Fruit fly (Drosophila melanogaster) whole organism, wandering third instar larva: Measurements from ENCODE around the gene brun.

Experiments
- Abd-B ChIP-seq: fragments of >200 bp; optimal IDR thresholded peaks from 2 replicates; lab custom pipeline; 2017; ENCODE audit warnings: missing biosample characterization, missing genetic modification characterization
- CG32264 ChIP-seq: fragments of 200-800 bp; sonication (Bioruptor generic); optimal IDR thresholded peaks from 2 replicates; lab custom pipeline; 2016; ENCODE audit warnings: missing biosample characterization, missing genetic modification characterization
- CG9705 ChIP-seq: fragments of 200-800 bp; sonication (Bioruptor generic); optimal IDR thresholded peaks from 2 replicates; lab custom pipeline; 2018; ENCODE audit warnings: missing biosample characterization, mild to moderate bottlenecking, missing genetic modification characterization
- CrebA ChIP-seq: fragments of 200-800 bp; sonication (Bioruptor generic); optimal IDR thresholded peaks from 2 replicates; lab custom pipeline; 2016; ENCODE audit warnings: missing biosample characterization, mild to moderate bottlenecking, missing genetic modification characterization, borderline replicate concordance
- Dfd ChIP-seq: fragments of >200 bp; optimal IDR thresholded peaks from 2 replicates; lab custom pipeline; 2017; ENCODE audit warnings: missing biosample characterization, missing genetic modification characterization
- Dif ChIP-seq: fragments of 200-275, 200-300 bp; sonication (Bioruptor generic); optimal IDR thresholded peaks from 2 replicates; lab custom pipeline; 2018; ENCODE audit warnings: missing biosample characterization, missing genetic modification characterization; ENCODE audit not compliant: partially characterized antibody
- GATAd ChIP-seq: sonication (Bioruptor generic); optimal IDR thresholded peaks from 2 replicates; lab custom pipeline; 2016; ENCODE audit warnings: missing biosample characterization, missing genetic modification characterization
- HLH106 ChIP-seq: fragments of 200-800 bp; optimal IDR thresholded peaks from 3 replicates; lab custom pipeline; 2019; ENCODE audit warnings: missing biosample characterization, mild to moderate bottlenecking, missing genetic modification characterization, moderate library complexity
- Hnf4 ChIP-seq: fragments of 200-800 bp; sonication (Bioruptor generic); optimal IDR thresholded peaks from 2 replicates; lab custom pipeline; 2016; ENCODE audit warnings: missing biosample characterization, mild to moderate bottlenecking, missing genetic modification characterization
- Hr78 ChIP-seq: fragments of >200 bp; optimal IDR thresholded peaks from 2 replicates; lab custom pipeline; 2017; ENCODE audit warnings: missing biosample characterization, missing genetic modification characterization
- Hr83 ChIP-seq: fragments of 200-300 bp; sonication (Bioruptor generic); optimal IDR thresholded peaks from 2 replicates; lab custom pipeline; 2016; ENCODE audit warnings: missing biosample characterization, mild to moderate bottlenecking, missing genetic modification characterization, moderate library complexity; ENCODE audit not compliant: poor library complexity, severe bottlenecking
- Jra ChIP-seq: sonication (Bioruptor generic); optimal IDR thresholded peaks from 2 replicates; lab custom pipeline; 2016; ENCODE audit warnings: missing biosample characterization, missing genetic modification characterization
- Mio ChIP-seq: sonication (Bioruptor generic); optimal IDR thresholded peaks from 2 replicates; lab custom pipeline; 2016; ENCODE audit warnings: missing biosample characterization, missing genetic modification characterization
- Myc ChIP-seq: fragments of >200 bp; optimal IDR thresholded peaks from 2 replicates; lab custom pipeline; 2017
- N ChIP-seq: fragments of >200 bp; optimal IDR thresholded peaks from 2 replicates; lab custom pipeline; 2018; ENCODE audit warnings: missing biosample characterization, missing external identifiers, missing genetic modification characterization
- OdsH ChIP-seq: fragments of 200-800 bp; sonication (Bioruptor generic); optimal IDR thresholded peaks from 2 replicates; lab custom pipeline; 2016; ENCODE audit warnings: missing biosample characterization, mild to moderate bottlenecking, missing genetic modification characterization
- Rel ChIP-seq, 2 experiments: fragments of 200-800 bp; sonication (Bioruptor generic) in 1 of 2; optimal IDR thresholded peaks; 2 replicates in 1 of 2; 3 replicates in 1 of 2; lab custom pipeline; 2016 to 2019; ENCODE audit warnings: mild to moderate bottlenecking in 2 of 2, missing biosample characterization in 2 of 2, missing genetic modification characterization in 2 of 2, moderate library complexity in 1 of 2
- Sp1 ChIP-seq: fragments of 200-800 bp; sonication (Bioruptor generic); optimal IDR thresholded peaks from 3 replicates; lab custom pipeline; 2019; ENCODE audit warnings: missing biosample characterization, mild to moderate bottlenecking, missing genetic modification characterization, moderate library complexity
- Vsx2 ChIP-seq: fragments of 200-300, 225-300 bp; sonication (Bioruptor generic); optimal IDR thresholded peaks from 2 replicates; lab custom pipeline; 2018; ENCODE audit warnings: missing biosample characterization, missing genetic modification characterization; ENCODE audit not compliant: partially characterized antibody
- br ChIP-seq: fragments of 200-800 bp; sonication (Bioruptor generic); optimal IDR thresholded peaks from 2 replicates; lab custom pipeline; 2016; ENCODE audit warnings: missing biosample characterization, missing genetic modification characterization
- brk ChIP-seq: fragments of 200-800 bp; sonication (Bioruptor generic); optimal IDR thresholded peaks from 2 replicates; lab custom pipeline; 2016; ENCODE audit warnings: missing biosample characterization, mild to moderate bottlenecking, missing genetic modification characterization
- dl ChIP-seq, 2 experiments: fragments of 175-275, 200-275 bp in 1 of 2; fragments of 200-275 bp in 1 of 2; sonication (Bioruptor generic); optimal IDR thresholded peaks; lab custom pipeline; 2018; ENCODE audit warnings: mild to moderate bottlenecking in 2 of 2, missing biosample characterization in 2 of 2, missing genetic modification characterization in 2 of 2, moderate library complexity in 2 of 2; ENCODE audit not compliant: partially characterized antibody in 2 of 2, insufficient read depth in 1 of 2
- dmrt93B ChIP-seq: fragments of 200-800 bp; sonication (Bioruptor generic); optimal IDR thresholded peaks from 2 replicates; lab custom pipeline; 2018; ENCODE audit warnings: missing biosample characterization, mild to moderate bottlenecking, missing genetic modification characterization
- dsf ChIP-seq: sonication (Bioruptor generic); optimal IDR thresholded peaks from 2 replicates; lab custom pipeline; 2016; ENCODE audit warnings: missing biosample characterization, missing genetic modification characterization, borderline replicate concordance
- ey ChIP-seq: fragments of 200-800 bp; sonication (Bioruptor generic); optimal IDR thresholded peaks from 2 replicates; lab custom pipeline; 2016; ENCODE audit warnings: missing biosample characterization, missing genetic modification characterization
- foxo ChIP-seq, 2 experiments: fragments of 200-800 bp; sonication (Bioruptor generic); optimal IDR thresholded peaks; 2 replicates in 1 of 2; 3 replicates in 1 of 2; lab custom pipeline; 2016 to 2017; ENCODE audit warnings: missing biosample characterization in 2 of 2, missing genetic modification characterization in 2 of 2
- fru ChIP-seq: fragments of 200-800 bp; sonication (Bioruptor generic); optimal IDR thresholded peaks from 3 replicates; lab custom pipeline; 2016; ENCODE audit warnings: missing biosample characterization, mild to moderate bottlenecking, missing genetic modification characterization
- h ChIP-seq: fragments of 200-800 bp; sonication (Bioruptor generic); optimal IDR thresholded peaks from 3 replicates; lab custom pipeline; 2016; ENCODE audit warnings: missing biosample characterization, mild to moderate bottlenecking, missing genetic modification characterization
- jim ChIP-seq: fragments of 175-275, 200-325 bp; sonication (Bioruptor generic); optimal IDR thresholded peaks from 2 replicates; lab custom pipeline; 2016; ENCODE audit warnings: missing biosample characterization, mild to moderate bottlenecking, missing genetic modification characterization
- lola ChIP-seq: fragments of >200 bp; optimal IDR thresholded peaks from 2 replicates; lab custom pipeline; 2017; ENCODE audit warnings: missing biosample characterization, missing genetic modification characterization
- pan ChIP-seq: fragments of >200 bp; optimal IDR thresholded peaks from 2 replicates; lab custom pipeline; 2017
- psq ChIP-seq: fragments of 200-800 bp; sonication (Bioruptor generic); optimal IDR thresholded peaks from 3 replicates; lab custom pipeline; 2017; ENCODE audit warnings: missing biosample characterization, mild to moderate bottlenecking, missing genetic modification characterization, moderate library complexity
- rgr ChIP-seq: fragments of 200-800 bp; sonication (Bioruptor generic); optimal IDR thresholded peaks from 3 replicates; lab custom pipeline; 2016; ENCODE audit warnings: missing biosample characterization, mild to moderate bottlenecking, missing genetic modification characterization
- sage ChIP-seq: fragments of 200-800 bp; sonication (Bioruptor generic); optimal IDR thresholded peaks from 2 replicates; lab custom pipeline; 2016; ENCODE audit warnings: missing biosample characterization, mild to moderate bottlenecking, missing genetic modification characterization
- sv ChIP-seq: fragments of 200-800 bp; sonication (Bioruptor generic); optimal IDR thresholded peaks from 3 replicates; lab custom pipeline; 2016; ENCODE audit warnings: missing biosample characterization, missing genetic modification characterization
- tai ChIP-seq: sonication (Bioruptor generic); optimal IDR thresholded peaks from 2 replicates; lab custom pipeline; 2016; ENCODE audit warnings: missing biosample characterization, missing genetic modification characterization
- usp ChIP-seq: fragments of >200 bp; optimal IDR thresholded peaks from 2 replicates; lab custom pipeline; 2017; ENCODE audit warnings: missing biosample characterization, missing genetic modification characterization
- woc ChIP-seq: sonication (Bioruptor generic); optimal IDR thresholded peaks from 2 replicates; lab custom pipeline; 2016; ENCODE audit warnings: missing biosample characterization, mild to moderate bottlenecking, missing genetic modification characterization

brun gene

dm6 chr2L:20700534-20701239, 44.7 kb upstream of the brun start:
- TF ChIP-seq Hr83 (GFP tag; lab: Kevin White, UChicago) (no peak), OdsH (peak; percentile 85), brk (GFP tag; lab: Kevin White, UChicago) (peak; percentile 68), CG9705 (no peak), sv (GFP tag; lab: Kevin White, UChicago) (no peak), ey (peak; percentile 72), CG32264 (GFP tag; lab: Kevin White, UChicago) (peak; percentile 5), Jra (no peak), sage (peak; percentile 52), h (peak; percentile 79), jim (GFP tag; lab: Kevin White, UChicago) (no peak), pan (lab: Kevin White, UChicago) (no peak), GATAd (GFP tag; lab: Kevin White, UChicago) (no peak), Rel (GFP tag; optimal IDR thresholded peaks at IDR 0.05; lab: Kevin White, UChicago) (no peak), Rel (tag; optimal IDR thresholded peaks at IDR 0.05; lab: Kevin White, UChicago) (peak; percentile 13), psq (GFP tag; lab: Kevin White, UChicago) (peak; percentile 84), Mio (GFP tag; lab: Kevin White, UChicago) (no peak), woc (GFP tag; lab: Kevin White, UChicago) (peak; percentile 51), Dif (GFP tag; lab: Kevin White, UChicago) (peak; percentile 17), dmrt93B (GFP tag; lab: Kevin White, UChicago) (peak; percentile 55), fru (GFP tag; lab: Kevin White, UChicago) (peak; percentile 86), tai (no peak), HLH106 (peak; percentile 77), Hr78 (GFP tag; lab: Kevin White, UChicago) (no peak), rgr (GFP tag; lab: Kevin White, UChicago) (peak; percentile 87), N (no peak), Dfd (GFP tag; lab: Kevin White, UChicago) (no peak), Abd-B (no peak), Sp1 (GFP tag; lab: Kevin White, UChicago) (peak; percentile 56), CrebA (GFP tag; lab: Kevin White, UChicago) (peak; percentile 21), Myc (lab: Kevin White, UChicago) (no peak), dl (GFP tag; optimal IDR thresholded peaks at IDR 0.05; lab: Kevin White, UChicago; ENCODE audit: insufficient read depth in 1 of 2, partially characterized antibody in 2 of 2) (peak in 1 of 2 experiments; percentile 1), dsf (GFP tag; lab: Kevin White, UChicago) (no peak), lola (GFP tag; lab: Kevin White, UChicago) (no peak), foxo (GFP tag; optimal IDR thresholded peaks at IDR 0.05; lab: Kevin White, UChicago) (peak in 1 of 2 experiments; percentile 88), br (GFP tag; lab: Kevin White, UChicago) (peak; percentile 63), Hnf4 (GFP tag; lab: Kevin White, UChicago) (peak; percentile 72), Vsx2 (GFP tag; lab: Kevin White, UChicago) (no peak), usp (GFP tag; lab: Kevin White, UChicago) (no peak)

DNA sequence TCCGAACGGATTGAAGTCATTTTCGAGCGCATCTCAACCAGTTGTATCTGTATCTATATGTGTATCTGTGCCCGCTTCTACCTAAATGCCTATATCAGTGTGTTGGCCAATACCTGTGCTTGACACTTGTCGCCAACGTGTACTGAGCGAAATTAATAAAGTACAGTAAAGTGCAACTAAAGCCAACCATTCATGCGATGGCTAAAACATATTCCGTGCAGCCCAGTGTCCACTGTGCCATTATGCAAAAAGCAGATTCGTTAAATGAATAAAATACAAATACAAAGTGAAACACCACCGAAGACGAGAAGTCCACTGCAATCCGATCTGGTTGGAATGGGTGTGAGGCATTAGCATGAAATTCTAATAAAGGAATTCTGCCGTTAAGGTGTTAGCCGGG, 39.1 kb upstream of the brun start:
- TF ChIP-seq sage (no peak), woc (GFP tag; lab: Kevin White, UChicago) (peak; percentile 18), tai (no peak), ey (peak; percentile 45), Hnf4 (GFP tag; lab: Kevin White, UChicago) (no peak), pan (lab: Kevin White, UChicago) (no peak), dl (GFP tag; optimal IDR thresholded peaks at IDR 0.05; lab: Kevin White, UChicago; ENCODE audit: insufficient read depth in 1 of 2, partially characterized antibody in 2 of 2) (no peak), br (GFP tag; lab: Kevin White, UChicago) (peak; percentile 40), rgr (GFP tag; lab: Kevin White, UChicago) (peak; percentile 34), dmrt93B (GFP tag; lab: Kevin White, UChicago) (no peak), fru (GFP tag; lab: Kevin White, UChicago) (peak; percentile 50), Hr83 (GFP tag; lab: Kevin White, UChicago) (peak; percentile 11), OdsH (peak; percentile 2), Myc (lab: Kevin White, UChicago) (no peak), h (peak; percentile 54)
- TF ChIP-seq, all 38 proteins: peak for 8
